Fruit fly (Drosophila melanogaster) ovary, adult (tissue): Measurements from ENCODE around the gene CG43074.

Source experiments
- CG17801 ChIP-seq: fragments of 200-800 bp; optimal IDR thresholded peaks from 2 replicates; lab custom pipeline; 2019; ENCODE audit warnings: missing biosample characterization, mild to moderate bottlenecking, missing genetic modification characterization, moderate library complexity; ENCODE audit not compliant: partially characterized antibody

CG43074 gene

dm6 chr3L:3434882-3435281 lies 49.6 kb downstream of the CG43074 start:
- no peak for TF ChIP-seq CG17801

- TF ChIP-seq CG17801: no peak
These were observed 50.5 kb downstream of the CG43074 start for dm6 chr3L:3433955-3434354.
